Fruit fly (Drosophila melanogaster) whole organism, wandering third instar larva: ENCODE data around the gene Snap24.

Experiments used
- CG32264 ChIP-seq: fragments of 200-800 bp; sonication (Bioruptor generic); optimal IDR thresholded peaks from 2 replicates; lab custom pipeline; 2016; ENCODE audit warnings: missing biosample characterization, missing genetic modification characterization
- Dif ChIP-seq: fragments of 200-275, 200-300 bp; sonication (Bioruptor generic); optimal IDR thresholded peaks from 2 replicates; lab custom pipeline; 2018; ENCODE audit warnings: missing biosample characterization, missing genetic modification characterization; ENCODE audit not compliant: partially characterized antibody
- GATAd ChIP-seq: sonication (Bioruptor generic); optimal IDR thresholded peaks from 2 replicates; lab custom pipeline; 2016; ENCODE audit warnings: missing biosample characterization, missing genetic modification characterization
- N ChIP-seq: fragments of >200 bp; optimal IDR thresholded peaks from 2 replicates; lab custom pipeline; 2018; ENCODE audit warnings: missing biosample characterization, missing external identifiers, missing genetic modification characterization
- Rel ChIP-seq, 2 experiments: fragments of 200-800 bp; sonication (Bioruptor generic) in 1 of 2; optimal IDR thresholded peaks; 2 replicates in 1 of 2; 3 replicates in 1 of 2; lab custom pipeline; 2016 to 2019; ENCODE audit warnings: mild to moderate bottlenecking in 2 of 2, missing biosample characterization in 2 of 2, missing genetic modification characterization in 2 of 2, moderate library complexity in 1 of 2
- Vsx2 ChIP-seq: fragments of 200-300, 225-300 bp; sonication (Bioruptor generic); optimal IDR thresholded peaks from 2 replicates; lab custom pipeline; 2018; ENCODE audit warnings: missing biosample characterization, missing genetic modification characterization; ENCODE audit not compliant: partially characterized antibody
- dmrt93B ChIP-seq: fragments of 200-800 bp; sonication (Bioruptor generic); optimal IDR thresholded peaks from 2 replicates; lab custom pipeline; 2018; ENCODE audit warnings: missing biosample characterization, mild to moderate bottlenecking, missing genetic modification characterization
- sage ChIP-seq: fragments of 200-800 bp; sonication (Bioruptor generic); optimal IDR thresholded peaks from 2 replicates; lab custom pipeline; 2016; ENCODE audit warnings: missing biosample characterization, mild to moderate bottlenecking, missing genetic modification characterization
- sv ChIP-seq: fragments of 200-800 bp; sonication (Bioruptor generic); optimal IDR thresholded peaks from 3 replicates; lab custom pipeline; 2016; ENCODE audit warnings: missing biosample characterization, missing genetic modification characterization

Snap24 gene

DNA sequence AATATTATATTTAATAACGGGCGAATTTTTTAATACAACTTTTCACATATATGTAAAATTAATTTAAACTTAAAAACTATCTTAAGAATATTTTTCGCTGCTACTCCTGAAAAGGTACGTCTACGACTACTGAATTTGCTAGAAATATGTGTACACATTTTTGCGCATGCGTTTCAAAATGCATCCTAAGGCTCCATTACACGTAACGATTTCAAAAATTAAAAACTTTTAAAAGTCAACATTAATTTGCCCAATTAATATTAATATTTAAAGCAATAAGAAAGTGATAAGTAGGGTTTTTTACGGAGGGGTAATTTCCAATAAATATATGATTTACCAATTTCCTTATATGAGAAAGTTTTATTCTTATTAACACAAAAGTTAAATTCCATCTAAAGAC, 32.2 kb downstream of the Snap24 start, which contains the start of gene FoxP:
TSS of gene FoxP (minus strand) at position 89 of the 400 bp plus-strand sequence.
- TF ChIP-seq Dif (GFP tag; lab: Kevin White, UChicago) (peak; percentile 59), Vsx2 (GFP tag; lab: Kevin White, UChicago) (peak; percentile 94), dmrt93B (no peak)

DNA sequence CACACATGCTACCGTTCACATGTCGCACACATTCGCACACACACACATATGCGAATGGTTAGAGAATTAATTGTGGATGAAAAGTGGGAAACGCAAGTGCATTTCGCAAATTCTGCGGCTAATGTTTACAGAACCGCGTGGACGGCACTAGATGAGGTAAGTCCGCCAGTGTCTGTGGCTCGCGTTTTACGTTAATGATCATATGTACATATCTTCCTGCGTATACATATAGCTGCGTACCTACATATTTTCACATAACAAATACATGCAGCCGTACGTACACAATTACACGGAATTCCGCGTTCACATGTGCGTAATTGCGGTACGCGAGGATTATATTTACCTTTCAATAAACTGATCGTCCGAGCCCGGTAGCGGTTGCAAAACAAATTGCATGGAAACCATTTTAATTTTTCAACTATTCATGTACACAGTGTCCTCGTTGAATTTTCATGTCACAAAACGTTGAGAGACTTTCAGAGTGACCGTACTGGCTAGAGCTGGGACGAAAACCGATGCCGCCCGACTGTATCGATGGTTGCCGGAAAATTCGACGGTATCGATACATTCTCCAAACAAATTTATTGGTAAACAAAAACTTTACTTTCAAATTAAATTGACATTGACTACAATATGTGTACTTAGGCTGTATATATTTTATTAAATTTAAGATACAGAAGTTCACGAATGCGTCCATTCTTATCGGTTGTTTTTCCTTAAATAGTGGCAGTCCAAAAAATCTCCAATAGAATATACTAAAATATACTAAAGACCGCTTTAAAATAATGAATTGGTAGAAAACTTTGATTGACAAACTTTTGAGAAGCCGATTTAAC, 37.6 kb downstream of the Snap24 start, which contains the start of gene hyd:
TSS of gene hyd (minus strand) at position 495 of the 836 bp plus-strand sequence.
- no peak for TF ChIP-seq sv (GFP tag; lab: Kevin White, UChicago)
- TF ChIP-seq sage (GFP tag; lab: Kevin White, UChicago): no peak
- TF ChIP-seq GATAd (GFP tag; lab: Kevin White, UChicago): no peak
- no peak for TF ChIP-seq CG32264 (GFP tag; lab: Kevin White, UChicago)
- no peak for TF ChIP-seq Rel (GFP tag; optimal IDR thresholded peaks at IDR 0.05; lab: Kevin White, UChicago)
- TF ChIP-seq Rel (tag; optimal IDR thresholded peaks at IDR 0.05; lab: Kevin White, UChicago): no peak
- peak; percentile 78 for TF ChIP-seq N (GFP tag; lab: Kevin White, UChicago)
